Worm (Caenorhabditis elegans) whole organism, L2 larva: ENCODE results near the gene srw-39.

Experiments
- nhr-11 ChIP-seq: fragments of 150-350 bp; optimal IDR thresholded peaks from 2 replicates; lab custom pipeline; 2014; ENCODE audit warnings: missing biosample characterization, missing genetic modification characterization
- nhr-77 ChIP-seq: fragments of 150-350 bp; optimal IDR thresholded peaks from 2 replicates; lab custom pipeline; 2014; ENCODE audit warnings: missing biosample characterization, missing genetic modification characterization

- TF ChIP-seq nhr-77 (tag; lab: Kevin White, UChicago) (no peak), nhr-11 (no peak)
Measured at ce11 chrV:20203085-20203484, 31.2 kb upstream of the srw-39 start, which contains the start of gene fbxa-113.
